Worm (Caenorhabditis elegans) whole organism, mixed stage, embryonic: ENCODE measurements around the gene F26D2.3.

Experiments
- bed-3 ChIP-seq: fragments of 200-800 bp; sonication (Bioruptor generic); optimal IDR thresholded peaks from 3 replicates; lab custom pipeline; 2018; ENCODE audit warnings: mild to moderate bottlenecking, missing genetic modification characterization, moderate library complexity, missing compliant biosample characterization
- ceh-43 ChIP-seq: fragments of 200-800 bp; sonication (Bioruptor generic); optimal IDR thresholded peaks from 2 replicates; lab custom pipeline; 2018; ENCODE audit warnings: mild to moderate bottlenecking, missing genetic modification characterization, moderate library complexity, missing compliant biosample characterization
- cnd-1 ChIP-seq: fragments of 200-800 bp; sonication (Bioruptor generic); optimal IDR thresholded peaks from 2 replicates; lab custom pipeline; 2018; ENCODE audit warnings: mild to moderate bottlenecking, missing genetic modification characterization, missing compliant biosample characterization
- elt-1 ChIP-seq: sonication (generic microtip); optimal IDR thresholded peaks from 2 replicates; lab custom pipeline; 2017; ENCODE audit warnings: missing genetic modification characterization, mild to moderate bottlenecking, missing compliant biosample characterization, antibody characterized with exemption, moderate library complexity, borderline replicate concordance; ENCODE audit not compliant: insufficient read depth
- lin-32 ChIP-seq: fragments of 200-800 bp; sonication (Bioruptor generic); optimal IDR thresholded peaks from 2 replicates; lab custom pipeline; 2018; ENCODE audit warnings: mild to moderate bottlenecking, missing genetic modification characterization, missing compliant biosample characterization
- lsy-2 ChIP-seq: fragments of 150-350 bp; optimal IDR thresholded peaks from 2 replicates; lab custom pipeline; 2014; ENCODE audit warnings: missing biosample characterization, missing genetic modification characterization
- mab-5 ChIP-seq: fragments of 150-350 bp; optimal IDR thresholded peaks from 2 replicates; lab custom pipeline; 2014; ENCODE audit warnings: missing biosample characterization, missing genetic modification characterization
- nhr-237 ChIP-seq: fragments of 150-350 bp; optimal IDR thresholded peaks from 2 replicates; lab custom pipeline; 2014; ENCODE audit warnings: missing biosample characterization, missing genetic modification characterization
- nhr-28 ChIP-seq: fragments of 150-350 bp; optimal IDR thresholded peaks from 2 replicates; lab custom pipeline; 2014; ENCODE audit warnings: missing biosample characterization, missing genetic modification characterization
- nhr-76 ChIP-seq: sonication (generic microtip); optimal IDR thresholded peaks from 2 replicates; lab custom pipeline; 2017; ENCODE audit warnings: missing biosample characterization, missing genetic modification characterization
- pha-4 ChIP-seq: fragments of 150-350 bp; optimal IDR thresholded peaks from 2 replicates; lab custom pipeline; 2018; ENCODE audit warnings: missing biosample characterization, missing genetic modification reagents, missing genetic modification characterization
- sem-2 ChIP-seq: fragments of 200-800 bp; sonication (Bioruptor generic); optimal IDR thresholded peaks from 2 replicates; lab custom pipeline; 2018; ENCODE audit warnings: mild to moderate bottlenecking, missing genetic modification characterization, missing compliant biosample characterization
- snpc-4 ChIP-seq: fragments of 150-350 bp; optimal IDR thresholded peaks from 2 replicates; lab custom pipeline; 2014; ENCODE audit warnings: missing biosample characterization, missing genetic modification characterization

DNA sequence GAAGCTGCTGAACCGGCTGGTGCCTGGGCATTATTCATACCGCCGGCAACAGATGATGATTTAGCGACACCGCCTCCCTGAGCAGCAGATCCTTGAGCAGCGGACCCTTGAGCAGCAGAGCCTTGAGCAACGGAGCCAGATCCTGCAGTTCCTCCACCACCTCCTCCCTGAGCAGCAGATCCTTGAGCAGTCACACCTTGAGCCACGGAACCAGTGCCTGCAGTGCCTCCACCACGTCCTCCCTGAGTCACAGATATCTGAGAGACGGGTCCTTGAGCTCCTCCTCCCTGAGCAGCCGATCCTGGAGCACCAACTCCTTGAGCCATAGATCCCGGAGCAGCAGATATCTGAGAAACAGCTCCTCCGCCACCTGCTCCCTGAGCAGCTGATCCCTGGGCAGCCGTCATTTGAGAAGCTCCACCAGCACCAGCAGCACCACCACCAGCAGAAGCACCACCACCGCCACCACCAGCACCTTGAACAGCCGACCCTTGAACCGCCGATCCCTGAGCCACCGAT is 31.3 kb upstream of the F26D2.3 start:
- TF ChIP-seq lin-32 (GFP tag; lab: Kevin White, UChicago) (no peak), lsy-2 (tag; lab: Kevin White, UChicago) (no peak), nhr-76 (tag; lab: Kevin White, UChicago) (no peak), pha-4 (tag; lab: Kevin White, UChicago) (no peak), mab-5 (no peak), ceh-43 (no peak), snpc-4 (tag; lab: Kevin White, UChicago) (no peak), nhr-28 (tag; lab: Kevin White, UChicago) (no peak), nhr-237 (no peak), cnd-1 (no peak), sem-2 (GFP tag; lab: Kevin White, UChicago) (no peak), elt-1 (tag; lab: Kevin White, UChicago) (no peak), bed-3 (GFP tag; lab: Kevin White, UChicago) (no peak)
